Worm (Caenorhabditis elegans) whole organism, L3 larva: ENCODE measurements around the gene cht-2.

Experiments
- ceh-28 ChIP-seq: fragments of 150-350 bp; optimal IDR thresholded peaks from 2 replicates; lab custom pipeline; 2014; ENCODE audit warnings: missing biosample characterization, missing genetic modification reagents, missing genetic modification characterization
- ceh-82 ChIP-seq: fragments of 150-350 bp; optimal IDR thresholded peaks from 2 replicates; lab custom pipeline; 2014; ENCODE audit warnings: missing biosample characterization, missing genetic modification characterization
- ceh-9 ChIP-seq: sonication (generic microtip); optimal IDR thresholded peaks from 2 replicates; lab custom pipeline; 2018; ENCODE audit warnings: missing biosample characterization, missing genetic modification characterization
- nhr-28 ChIP-seq: fragments of 150-350 bp; optimal IDR thresholded peaks from 2 replicates; lab custom pipeline; 2014; ENCODE audit warnings: missing biosample characterization, missing genetic modification characterization
- nhr-76 ChIP-seq: fragments of 150-350 bp; sonication (generic microtip); optimal IDR thresholded peaks from 5 replicates; lab custom pipeline; 2014; ENCODE audit warnings: missing biosample characterization, missing genetic modification characterization
- unc-62 ChIP-seq: fragments of 150-350 bp; sonication (generic microtip); optimal IDR thresholded peaks from 4 replicates; lab custom pipeline; 2014; ENCODE audit warnings: missing biosample characterization, missing genetic modification reagents, missing genetic modification characterization

ce11 chrII:8515521-8515920 lies 5.2 kb upstream of the cht-2 start:
- TF ChIP-seq unc-62 (GFP tag; lab: Kevin White, UChicago) = no peak
- TF ChIP-seq ceh-9 (tag; lab: Kevin White, UChicago) = no peak
- TF ChIP-seq ceh-82 (tag; lab: Kevin White, UChicago) = no peak
- no peak for TF ChIP-seq ceh-28
- TF ChIP-seq nhr-76 (tag; lab: Kevin White, UChicago) = no peak
- TF ChIP-seq nhr-28 (tag; lab: Kevin White, UChicago) = no peak
